Worm (Caenorhabditis elegans) whole organism, late embryonic: Measurements from ENCODE around the gene Y69H2.3.

Experiments
- K02D7.2 ChIP-seq: sonication (generic microtip); optimal IDR thresholded peaks from 2 replicates; lab custom pipeline; 2017; ENCODE audit warnings: mild to moderate bottlenecking, missing genetic modification characterization, missing compliant biosample characterization
- K09A11.1 ChIP-seq: sonication (generic microtip); optimal IDR thresholded peaks from 2 replicates; lab custom pipeline; 2017; ENCODE audit warnings: antibody characterized with exemption, mild to moderate bottlenecking, missing genetic modification characterization, missing compliant biosample characterization; ENCODE audit not compliant: insufficient read depth
- T23F11.4 ChIP-seq: fragments of 200-800 bp; sonication (Bioruptor generic); optimal IDR thresholded peaks from 2 replicates; lab custom pipeline; 2018; ENCODE audit warnings: mild to moderate bottlenecking, missing genetic modification characterization, missing compliant biosample characterization
- Y22D7AL.16 ChIP-seq: sonication (generic microtip); optimal IDR thresholded peaks from 2 replicates; lab custom pipeline; 2016; ENCODE audit warnings: missing genetic modification characterization, missing compliant biosample characterization
- ahr-1 ChIP-seq: sonication (generic microtip); optimal IDR thresholded peaks from 2 replicates; lab custom pipeline; 2016; ENCODE audit warnings: missing genetic modification characterization, missing compliant biosample characterization
- ama-1 ChIP-seq: fragments of 150-350 bp; optimal IDR thresholded peaks from 2 replicates; lab custom pipeline; 2014
- ceh-2 ChIP-seq: sonication (generic microtip); optimal IDR thresholded peaks from 2 replicates; lab custom pipeline; 2016; ENCODE audit warnings: missing genotype, missing genetic modification characterization, missing compliant biosample characterization
- ceh-30 ChIP-seq: fragments of 150-350 bp; optimal IDR thresholded peaks from 2 replicates; lab custom pipeline; 2014; ENCODE audit warnings: missing biosample characterization, missing genetic modification characterization
- ceh-31 ChIP-seq: sonication (generic microtip); optimal IDR thresholded peaks from 2 replicates; lab custom pipeline; 2016; ENCODE audit warnings: missing genetic modification characterization, missing compliant biosample characterization
- ceh-45 ChIP-seq: fragments of 200-800 bp; sonication (Bioruptor generic); IDR thresholded peaks from 2 replicates; pipeline ENCODE4 v1.3.6; 2022; ENCODE audit warnings: missing genetic modification reagents, missing genetic modification characterization, missing compliant biosample characterization
- ceh-48 ChIP-seq: sonication (generic microtip); optimal IDR thresholded peaks from 2 replicates; lab custom pipeline; 2016; ENCODE audit warnings: missing genetic modification characterization, inconsistent platforms, missing compliant biosample characterization
- ceh-6 ChIP-seq: fragments of 200-800 bp; sonication (Bioruptor generic); optimal IDR thresholded peaks from 2 replicates; lab custom pipeline; 2018; ENCODE audit warnings: mild to moderate bottlenecking, missing genetic modification characterization, missing compliant biosample characterization
- che-1 ChIP-seq: sonication (generic microtip); optimal IDR thresholded peaks from 2 replicates; lab custom pipeline; 2016; ENCODE audit warnings: mild to moderate bottlenecking, missing genetic modification characterization, missing compliant biosample characterization
- dmd-4 ChIP-seq: sonication (generic microtip); optimal IDR thresholded peaks from 2 replicates; lab custom pipeline; 2016; ENCODE audit warnings: borderline replicate concordance, missing genetic modification characterization, missing compliant biosample characterization
- dve-1 ChIP-seq: sonication (generic microtip); optimal IDR thresholded peaks from 2 replicates; lab custom pipeline; 2017; ENCODE audit warnings: antibody characterized with exemption, mild to moderate bottlenecking, missing genetic modification characterization, missing compliant biosample characterization
- fkh-6 ChIP-seq: sonication (generic microtip); optimal IDR thresholded peaks from 2 replicates; lab custom pipeline; 2016; ENCODE audit warnings: missing genetic modification characterization, missing compliant biosample characterization
- hlh-13 ChIP-seq: fragments of 200-800 bp; sonication (Bioruptor generic); optimal IDR thresholded peaks from 2 replicates; lab custom pipeline; 2018; ENCODE audit warnings: mild to moderate bottlenecking, missing genetic modification characterization, missing compliant biosample characterization
- hlh-30 ChIP-seq: sonication (generic microtip); optimal IDR thresholded peaks from 2 replicates; lab custom pipeline; 2017; ENCODE audit warnings: antibody characterized with exemption, missing genetic modification characterization, missing compliant biosample characterization; ENCODE audit not compliant: insufficient read depth
- madf-2 ChIP-seq: sonication (generic microtip); optimal IDR thresholded peaks from 2 replicates; lab custom pipeline; 2017; ENCODE audit warnings: missing genetic modification characterization, missing compliant biosample characterization
- npax-4 ChIP-seq: sonication (generic microtip); optimal IDR thresholded peaks from 2 replicates; lab custom pipeline; 2016; ENCODE audit warnings: missing genetic modification characterization, missing compliant biosample characterization
- pag-3 ChIP-seq: sonication (generic microtip); optimal IDR thresholded peaks from 2 replicates; lab custom pipeline; 2016; ENCODE audit warnings: missing compliant biosample characterization, missing genetic modification characterization, borderline replicate concordance
- pat-9 ChIP-seq: fragments of 200-800 bp; sonication (Bioruptor generic); optimal IDR thresholded peaks from 2 replicates; lab custom pipeline; 2018; ENCODE audit warnings: mild to moderate bottlenecking, missing genetic modification characterization, moderate library complexity, missing compliant biosample characterization
- pha-2 ChIP-seq: sonication (generic microtip); optimal IDR thresholded peaks from 2 replicates; lab custom pipeline; 2017; ENCODE audit warnings: mild to moderate bottlenecking, missing genetic modification characterization, missing compliant biosample characterization
- pros-1 ChIP-seq: fragments of 150-350 bp; optimal IDR thresholded peaks from 2 replicates; lab custom pipeline; 2014; ENCODE audit warnings: missing biosample characterization, missing genetic modification reagents, missing genetic modification characterization
- ref-2 ChIP-seq: sonication (generic microtip); optimal IDR thresholded peaks from 2 replicates; lab custom pipeline; 2016; ENCODE audit warnings: missing genetic modification characterization, missing compliant biosample characterization
- rnt-1 ChIP-seq: sonication (generic microtip); optimal IDR thresholded peaks from 2 replicates; lab custom pipeline; 2016; ENCODE audit warnings: missing genetic modification characterization, missing compliant biosample characterization
- syd-9 ChIP-seq: sonication (generic microtip); optimal IDR thresholded peaks from 2 replicates; lab custom pipeline; 2016; ENCODE audit warnings: mild to moderate bottlenecking, missing genetic modification characterization, moderate library complexity, missing compliant biosample characterization
- tbx-7 ChIP-seq: sonication (generic microtip); optimal IDR thresholded peaks from 2 replicates; lab custom pipeline; 2016; ENCODE audit warnings: missing genotype, missing genetic modification characterization, missing compliant biosample characterization
- unc-42 ChIP-seq: sonication (generic microtip); optimal IDR thresholded peaks from 2 replicates; lab custom pipeline; 2016; ENCODE audit warnings: missing genotype, missing genetic modification characterization, missing compliant biosample characterization
- ztf-16 ChIP-seq: sonication (generic microtip); optimal IDR thresholded peaks from 2 replicates; lab custom pipeline; 2017; ENCODE audit warnings: missing genetic modification characterization, missing compliant biosample characterization

Y69H2.3 gene

DNA sequence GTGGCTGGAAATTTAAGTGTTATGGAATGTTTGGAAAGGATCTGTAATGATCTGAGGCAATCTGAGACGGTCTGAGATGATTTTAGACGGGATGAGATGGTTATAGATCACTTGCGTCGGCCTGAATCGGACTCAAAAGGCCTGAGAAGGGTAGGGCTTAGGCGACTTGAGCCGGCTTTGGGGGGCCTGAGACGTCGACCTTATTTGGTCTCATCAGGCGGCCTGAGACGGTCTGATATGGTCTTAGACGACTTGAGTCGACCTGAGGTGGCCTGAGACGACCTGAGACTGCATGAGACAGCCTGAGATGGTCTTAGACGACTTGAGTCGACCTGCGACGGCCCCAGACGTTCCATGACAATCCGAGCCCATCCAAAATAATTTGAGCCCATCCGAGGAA lies 7.6 kb downstream of the Y69H2.3 start:
- TF ChIP-seq syd-9 (tag; lab: Kevin White, UChicago) = no peak
- TF ChIP-seq K02D7.2 (tag; lab: Kevin White, UChicago) = no peak
- no peak for TF ChIP-seq rnt-1 (tag; lab: Kevin White, UChicago)
- TF ChIP-seq npax-4 = no peak
- TF ChIP-seq K09A11.1 (tag; lab: Kevin White, UChicago) = no peak
- TF ChIP-seq hlh-13 (GFP tag; lab: Kevin White, UChicago) = no peak
- TF ChIP-seq ref-2 (tag; lab: Kevin White, UChicago) = no peak
- TF ChIP-seq unc-42 (tag; lab: Kevin White, UChicago) = no peak
- TF ChIP-seq tbx-7 = no peak
- TF ChIP-seq dmd-4 (tag; lab: Kevin White, UChicago) = no peak
- TF ChIP-seq ceh-30 (tag; lab: Kevin White, UChicago) = no peak
- no peak for TF ChIP-seq pag-3
- no peak for TF ChIP-seq ceh-31 (tag; lab: Kevin White, UChicago)
- TF ChIP-seq Y22D7AL.16 (tag; lab: Kevin White, UChicago) = no peak
- TF ChIP-seq pha-2 (tag; lab: Kevin White, UChicago) = no peak
- TF ChIP-seq che-1 (tag; lab: Kevin White, UChicago) = no peak
- TF ChIP-seq ceh-45 = no peak
- no peak for TF ChIP-seq pros-1 (tag; lab: Kevin White, UChicago)
- TF ChIP-seq ahr-1 (tag; lab: Kevin White, UChicago) = no peak
- TF ChIP-seq, all 69 proteins: peak for 0

- no peak for TF ChIP-seq T23F11.4
- no peak for TF ChIP-seq ceh-30 (tag; lab: Kevin White, UChicago)
- TF ChIP-seq ztf-16 (tag; lab: Kevin White, UChicago) = no peak
Measured at ce11 chrV:18650043-18650442, 13.9 kb downstream of the Y69H2.3 start, which contains the start of gene egas-2. egas-2 (plus strand) TSS chrV:18650343.

DNA sequence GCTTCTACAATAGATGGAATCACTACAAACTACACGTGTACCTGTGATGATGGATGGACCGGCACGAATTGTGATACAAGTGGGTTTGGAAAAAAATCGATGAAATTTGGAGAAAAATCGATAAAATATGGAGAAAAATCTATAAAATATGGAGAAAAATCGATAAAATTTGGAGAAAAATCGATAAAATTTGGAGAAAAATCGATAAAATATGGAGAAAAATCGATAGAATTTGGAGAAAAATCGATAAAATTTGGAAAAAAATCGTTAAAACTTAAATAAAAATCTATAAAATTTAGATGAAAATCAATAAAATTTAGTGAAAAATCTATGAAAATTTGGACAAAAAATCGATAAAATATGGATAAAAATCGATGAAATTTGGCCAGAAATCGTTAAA lies 19.7 kb downstream of the Y69H2.3 start:
- TF ChIP-seq ceh-6 (no peak), ceh-30 (tag; lab: Kevin White, UChicago) (no peak), tbx-7 (no peak), ceh-48 (tag; lab: Kevin White, UChicago) (peak; percentile 12), ama-1 (lab: Kevin White, UChicago) (no peak)

- TF ChIP-seq madf-2 (tag; lab: Kevin White, UChicago) (no peak), dve-1 (tag; lab: Kevin White, UChicago) (peak; percentile 84), rnt-1 (tag; lab: Kevin White, UChicago) (no peak), hlh-30 (no peak), ama-1 (lab: Kevin White, UChicago) (no peak)
Measured at ce11 chrV:18639601-18640354, 24.1 kb downstream of the Y69H2.3 start, which contains the start of gene egas-1. egas-1 (plus strand) TSS chrV:18640304.

- TF ChIP-seq ceh-6 = no peak
- peak; percentile 3 for TF ChIP-seq ceh-2 (tag; lab: Kevin White, UChicago)
- TF ChIP-seq, all 69 proteins: peak for 1
Measured at ce11 chrV:18639074-18639473, 24.9 kb downstream of the Y69H2.3 start.

ce11 chrV:18638367-18638873 lies 25.5 kb downstream of the Y69H2.3 start, which contains the start of gene col-42:
col-42 (plus strand) TSS chrV:18638484.
- TF ChIP-seq pat-9 (tag; lab: Kevin White, UChicago) (no peak), fkh-6 (tag; lab: Kevin White, UChicago) (no peak), ceh-45 (no peak)
- TF ChIP-seq, all 69 proteins: peak for 0
